Worm (Caenorhabditis elegans): Measurements from ENCODE around the gene vps-41.
A peak's percentile ranks its signal among the peaks of the same experiment; 100 is the strongest.

The vps-41 gene

ce11 chrX:5283531-5283930 is at the start of gene vps-41:
vps-41 (plus strand) TSS chrX:5283831.
- no peak for TF ChIP-seq C34F6.9 (tag; optimal IDR thresholded peaks at IDR 0.05)
- no peak for TF ChIP-seq ztf-11 (tag; optimal IDR thresholded peaks at IDR 0.05)
- no peak for TF ChIP-seq F13H6.1 (tag; optimal IDR thresholded peaks at IDR 0.05)

ce11 chrX:5238246-5238645 is 45.4 kb upstream of the vps-41 start:
- TF ChIP-seq F13H6.1 (tag; optimal IDR thresholded peaks at IDR 0.05) (no peak), crh-2 (tag; optimal IDR thresholded peaks at IDR 0.05) (no peak), lsy-2 (tag; optimal IDR thresholded peaks at IDR 0.05) (no peak), R02D3.7 (tag; optimal IDR thresholded peaks at IDR 0.05) (no peak), nhr-21 (tag; optimal IDR thresholded peaks at IDR 0.05) (no peak), unc-39 (tag; optimal IDR thresholded peaks at IDR 0.05) (no peak), sem-4 (tag; optimal IDR thresholded peaks at IDR 0.05) (no peak), nhr-10 (tag; optimal IDR thresholded peaks at IDR 0.05) (no peak), fos-1 (tag; optimal IDR thresholded peaks at IDR 0.05) (no peak), nhr-23 (tag; optimal IDR thresholded peaks at IDR 0.05) (no peak), skn-1 (tag; optimal IDR thresholded peaks at IDR 0.05) (no peak), lin-39 (tag; optimal IDR thresholded peaks at IDR 0.05) (no peak), ZK546.5 (tag; optimal IDR thresholded peaks at IDR 0.05) (no peak), ama-1 (optimal IDR thresholded peaks at IDR 0.05) (no peak), nhr-129 (tag; optimal IDR thresholded peaks at IDR 0.05) (no peak), sma-3 (GFP tag; optimal IDR thresholded peaks at IDR 0.05) (no peak), ceh-16 (tag; optimal IDR thresholded peaks at IDR 0.05) (no peak), lin-13 (GFP tag; optimal IDR thresholded peaks at IDR 0.05) (no peak), nhr-11 (tag; optimal IDR thresholded peaks at IDR 0.05) (no peak)

- TF ChIP-seq blmp-1 (tag; optimal IDR thresholded peaks at IDR 0.05; ENCODE audit: insufficient read depth) (peak; percentile 71), fos-1 (tag; optimal IDR thresholded peaks at IDR 0.05) (peak; percentile 61), alr-1 (tag; optimal IDR thresholded peaks at IDR 0.05) (no peak)
Observed at ce11 chrX:5243382-5243979, 40.1 kb upstream of the vps-41 start, which contains the start of gene mtm-5. mtm-5 (minus strand) TSS chrX:5243408.

ce11 chrX:5244041-5244440 is 39.6 kb upstream of the vps-41 start, which contains the start of gene Y34B4A.7:
Y34B4A.7 (plus strand) TSS chrX:5244337.
- TF ChIP-seq blmp-1 (tag; optimal IDR thresholded peaks at IDR 0.05; ENCODE audit: insufficient read depth) (peak; percentile 61), sma-3 (GFP tag; optimal IDR thresholded peaks at IDR 0.05) (peak; percentile 67), lsy-2 (tag; optimal IDR thresholded peaks at IDR 0.05) (peak; percentile 48 to 75), ceh-16 (tag; optimal IDR thresholded peaks at IDR 0.05) (peak; percentile 78), sem-4 (tag; optimal IDR thresholded peaks at IDR 0.05) (peak; percentile 67), lin-13 (GFP tag; optimal IDR thresholded peaks at IDR 0.05) (peak; percentile 61), snpc-4 (tag; optimal IDR thresholded peaks at IDR 0.05) (peak; percentile 7), nhr-6 (tag; optimal IDR thresholded peaks at IDR 0.05) (peak; percentile 17), ztf-1 (GFP tag; conservative IDR thresholded peaks at IDR 0.05) (no peak), mab-5 (tag; optimal IDR thresholded peaks at IDR 0.05) (peak; percentile 73), nhr-21 (tag; optimal IDR thresholded peaks at IDR 0.05) (peak; percentile 12), unc-39 (tag; optimal IDR thresholded peaks at IDR 0.05) (no peak), crh-2 (tag; optimal IDR thresholded peaks at IDR 0.05) (peak; percentile 75), Y55F3AM.14 (GFP tag; optimal IDR thresholded peaks at IDR 0.05) (peak; percentile 29), aly-2 (tag; optimal IDR thresholded peaks at IDR 0.05) (no peak), F13H6.1 (tag; optimal IDR thresholded peaks at IDR 0.05) (peak; percentile 82), egl-27 (tag; optimal IDR thresholded peaks at IDR 0.05) (peak; percentile 1), gmeb-1 (tag; optimal IDR thresholded peaks at IDR 0.05) (peak; percentile 52), elt-1 (tag; optimal IDR thresholded peaks at IDR 0.05) (no peak), ceh-82 (tag; optimal IDR thresholded peaks at IDR 0.05) (no peak), nhr-129 (tag; optimal IDR thresholded peaks at IDR 0.05) (peak; percentile 40), mbf-1 (tag; optimal IDR thresholded peaks at IDR 0.05) (no peak), unc-55 (GFP tag; optimal IDR thresholded peaks at IDR 0.05) (peak; percentile 76), sma-9 (GFP tag; optimal IDR thresholded peaks at IDR 0.05) (peak; percentile 81), sma-9 (tag; optimal IDR thresholded peaks at IDR 0.05) (no peak), lin-11 (tag; optimal IDR thresholded peaks at IDR 0.05) (peak; percentile 11), nhr-25 (tag; optimal IDR thresholded peaks at IDR 0.05) (peak; percentile 72), fos-1 (tag; optimal IDR thresholded peaks at IDR 0.05) (peak; percentile 67), C34F6.9 (tag; optimal IDR thresholded peaks at IDR 0.05) (peak; percentile 74)

Data from whole organism, L2 larva.